Worm (Caenorhabditis elegans): ENCODE results near the gene K05G3.2.
"Not testable (repeated sequence)": the region's sequence is repeated elsewhere in the genome, so short reads cannot be mapped to it uniquely, and the experiment has no call there.

The K05G3.2 gene

ce11 chrX:16445793-16446248 is 48.9 kb upstream of the K05G3.2 start, which contains the start of gene twf-2 (continued):
- TF ChIP-seq egl-13 (tag; optimal IDR thresholded peaks at IDR 0.05) (peak; percentile 76), ztf-11 (tag; optimal IDR thresholded peaks at IDR 0.05) (peak in 1 of 2 experiments; percentile 11), nhr-19 (GFP tag; conservative IDR thresholded peaks at IDR 0.05) (peak; percentile 69), skn-1 (tag; optimal IDR thresholded peaks at IDR 0.05) (peak; percentile 26), dsc-1 (tag; optimal IDR thresholded peaks at IDR 0.05) (peak; percentile 73), fos-1 (tag; optimal IDR thresholded peaks at IDR 0.05) (peak; percentile 50), mdl-1 (tag; optimal IDR thresholded peaks at IDR 0.05) (peak; percentile 14 to 91), nhr-20 (tag; optimal IDR thresholded peaks at IDR 0.05) (peak; percentile 77), C34B4.2 (tag; optimal IDR thresholded peaks at IDR 0.05) (no peak), zag-1 (tag; optimal IDR thresholded peaks at IDR 0.05) (no peak)

ce11 chrX:16447116-16447515 is 47.6 kb upstream of the K05G3.2 start:
- no peak for TF ChIP-seq fkh-8 (tag; optimal IDR thresholded peaks at IDR 0.05)
- TF ChIP-seq efl-3 (GFP tag; optimal IDR thresholded peaks at IDR 0.05) = no peak
- no peak for TF ChIP-seq grh-1 (GFP tag; IDR thresholded peaks at IDR 0.05)
- no peak for TF ChIP-seq fkh-4 (tag; optimal IDR thresholded peaks at IDR 0.05; ENCODE audit: borderline replicate concordance)
- no peak for TF ChIP-seq zag-1 (tag; optimal IDR thresholded peaks at IDR 0.05)

ce11 chrX:16451124-16451523 is 43.6 kb upstream of the K05G3.2 start:
- no peak for TF ChIP-seq pag-3 (tag; optimal IDR thresholded peaks at IDR 0.05; ENCODE audit: borderline replicate concordance, insufficient read depth)
- no peak for TF ChIP-seq zip-4 (GFP tag; optimal IDR thresholded peaks at IDR 0.05)
- TF ChIP-seq elt-2 (tag; optimal IDR thresholded peaks at IDR 0.05) = no peak
- no peak for TF ChIP-seq nhr-85 (tag)
- TF ChIP-seq fkh-10 (GFP tag; optimal IDR thresholded peaks at IDR 0.05) = no peak
- no peak for TF ChIP-seq irx-1 (tag; optimal IDR thresholded peaks at IDR 0.05)
- TF ChIP-seq fos-1 (tag; optimal IDR thresholded peaks at IDR 0.05) = no peak

- not testable (repeated sequence) for TF ChIP-seq dsc-1, vab-15, egl-27 (tag; optimal IDR thresholded peaks at IDR 0.05)
These were observed 43.1 kb upstream of the K05G3.2 start, which contains the start of gene F38E9.4 for ce11 chrX:16451642-16452041. Gene F38E9.4, plus strand, starts transcription at chrX:16451942.

ce11 chrX:16456659-16457058 is 38.1 kb upstream of the K05G3.2 start, which contains the start of gene nas-39:
Gene nas-39, plus strand, starts transcription at chrX:16456927.
- TF ChIP-seq snu-23 (GFP tag; optimal IDR thresholded peaks at IDR 0.05) = no peak
- peak; percentile 69 for TF ChIP-seq elt-2 (tag; optimal IDR thresholded peaks at IDR 0.05)
- TF ChIP-seq nhr-19 (GFP tag; conservative IDR thresholded peaks at IDR 0.05) = no peak
- TF ChIP-seq nhr-20 (tag; optimal IDR thresholded peaks at IDR 0.05) = no peak

- no peak for TF ChIP-seq efl-3 (GFP tag; optimal IDR thresholded peaks at IDR 0.05)
- peak; percentile 3 for TF ChIP-seq nhr-71 (tag; optimal IDR thresholded peaks at IDR 0.05)
- peak; percentile 38 for TF ChIP-seq rnt-1 (tag; optimal IDR thresholded peaks at IDR 0.05)
These were observed 37.6 kb upstream of the K05G3.2 start for ce11 chrX:16457113-16457512.

ce11 chrX:16461319-16461718 is 33.4 kb upstream of the K05G3.2 start:
- TF ChIP-seq ceh-88 (GFP tag; IDR thresholded peaks at IDR 0.05) = no peak
- no peak for TF ChIP-seq ztf-4 (tag; optimal IDR thresholded peaks at IDR 0.05)
- no peak for TF ChIP-seq unc-98 (GFP tag; IDR thresholded peaks at IDR 0.05)
- no peak for TF ChIP-seq lir-3 (tag; optimal IDR thresholded peaks at IDR 0.05; ENCODE audit: poor library complexity)
- TF ChIP-seq efl-1 (optimal IDR thresholded peaks at IDR 0.05) = no peak
- TF ChIP-seq efl-1 (GFP tag; optimal IDR thresholded peaks at IDR 0.05 in 1 of 2) = no peak
- no peak for TF ChIP-seq C16A3.4 (tag; optimal IDR thresholded peaks at IDR 0.05)
- TF ChIP-seq elt-3 (tag; optimal IDR thresholded peaks at IDR 0.05) = no peak
- no peak for TF ChIP-seq zip-4 (GFP tag; optimal IDR thresholded peaks at IDR 0.05)
- TF ChIP-seq unc-130 (tag; optimal IDR thresholded peaks at IDR 0.05) = no peak
